Worm (Caenorhabditis elegans) whole organism, L1 larva: ENCODE results near the gene R05C11.2.
A peak's percentile ranks its signal among the peaks of the same experiment; 100 is the strongest.

Experiments
- C04F5.9 ChIP-seq: sonication (generic microtip); optimal IDR thresholded peaks from 2 replicates; lab custom pipeline; 2016; ENCODE audit warnings: missing genetic modification characterization, missing compliant biosample characterization
- F16B12.6 ChIP-seq: fragments of 150-350 bp; optimal IDR thresholded peaks from 2 replicates; lab custom pipeline; 2014; ENCODE audit warnings: missing biosample characterization, missing genetic modification characterization
- aha-1 ChIP-seq: fragments of 150-350 bp; optimal IDR thresholded peaks from 2 replicates; lab custom pipeline; 2014; ENCODE audit warnings: missing biosample characterization, missing genetic modification characterization
- aly-2 ChIP-seq: fragments of 150-350 bp; optimal IDR thresholded peaks from 2 replicates; lab custom pipeline; 2014; ENCODE audit warnings: missing biosample characterization, missing genetic modification characterization
- ama-1 ChIP-seq: fragments of 150-350 bp; optimal IDR thresholded peaks from 2 replicates; lab custom pipeline; 2014
- blmp-1 ChIP-seq: fragments of 150-350 bp; optimal IDR thresholded peaks from 2 replicates; lab custom pipeline; 2014; ENCODE audit warnings: missing biosample characterization, missing genetic modification characterization
- ceh-90 ChIP-seq: sonication (generic microtip); optimal IDR thresholded peaks from 2 replicates; lab custom pipeline; 2016; ENCODE audit warnings: missing genetic modification characterization, missing compliant biosample characterization
- efl-1 ChIP-seq, 4 experiments: fragments of 150-350 bp; optimal IDR thresholded peaks in 3 of 4; peaks in 1 of 4; 1 replicate in 1 of 4; 2 replicates in 3 of 4; lab custom pipeline; 2014; ENCODE audit warnings: missing biosample characterization in 2 of 4, missing genetic modification characterization in 2 of 4, missing genetic modification reagents in 2 of 4
- elt-3 ChIP-seq, 6 experiments: fragments of 150-350 bp in 1 of 6; sonication (generic microtip); optimal IDR thresholded peaks; 2 replicates each; lab custom pipeline; 2017 to 2018; ENCODE audit warnings: missing biosample characterization in 6 of 6, missing genetic modification characterization in 6 of 6, inconsistent platforms in 1 of 6
- ets-5 ChIP-seq: fragments of 200-800 bp; sonication (Bioruptor generic); IDR thresholded peaks from 2 replicates; pipeline ENCODE4 v1.3.6; 2022; ENCODE audit warnings: missing genetic modification characterization, missing compliant biosample characterization
- fkh-10 ChIP-seq: sonication (generic microtip); optimal IDR thresholded peaks from 2 replicates; lab custom pipeline; 2017; ENCODE audit warnings: missing biosample characterization, missing genetic modification reagents, missing genetic modification characterization
- fkh-8 ChIP-seq: sonication (generic microtip); optimal IDR thresholded peaks from 2 replicates; lab custom pipeline; 2016; ENCODE audit warnings: mild to moderate bottlenecking, missing genetic modification characterization, missing compliant biosample characterization
- fos-1 ChIP-seq: fragments of 150-350 bp; optimal IDR thresholded peaks from 2 replicates; lab custom pipeline; 2014; ENCODE audit warnings: missing biosample characterization, missing genetic modification characterization
- hlh-17 ChIP-seq: fragments of 200-800 bp; sonication (Bioruptor generic); optimal IDR thresholded peaks from 2 replicates; lab custom pipeline; 2018; ENCODE audit warnings: missing genetic modification characterization, mild to moderate bottlenecking, missing compliant biosample characterization, moderate library complexity, borderline replicate concordance
- lin-13 ChIP-seq: fragments of 150-350 bp; optimal IDR thresholded peaks from 2 replicates; lab custom pipeline; 2014; ENCODE audit warnings: missing biosample characterization, missing genetic modification reagents, missing genetic modification characterization
- lin-14 ChIP-seq: fragments of 200-800 bp; sonication (Bioruptor generic); optimal IDR thresholded peaks from 2 replicates; lab custom pipeline; 2018; ENCODE audit warnings: mild to moderate bottlenecking, missing genetic modification characterization, moderate library complexity, missing compliant biosample characterization
- lsy-2 ChIP-seq, 2 experiments: fragments of 150-350 bp; optimal IDR thresholded peaks; 2 replicates each; lab custom pipeline; 2014; ENCODE audit warnings: missing biosample characterization in 2 of 2, missing genetic modification characterization in 2 of 2
- nhr-19 ChIP-seq: fragments of 200-800 bp; sonication (Bioruptor generic); conservative IDR thresholded peaks from 2 replicates; pipeline ENCODE4 v1.3.6; 2022; ENCODE audit warnings: missing genetic modification characterization, missing compliant biosample characterization
- nhr-28 ChIP-seq: fragments of 150-350 bp; optimal IDR thresholded peaks from 2 replicates; lab custom pipeline; 2014; ENCODE audit warnings: missing biosample characterization, missing genetic modification characterization
- nhr-47 ChIP-seq: sonication (generic microtip); optimal IDR thresholded peaks from 2 replicates; lab custom pipeline; 2016; ENCODE audit warnings: mild to moderate bottlenecking, missing genetic modification characterization, moderate library complexity, missing compliant biosample characterization
- nhr-71 ChIP-seq: sonication (generic microtip); optimal IDR thresholded peaks from 2 replicates; lab custom pipeline; 2016; ENCODE audit warnings: mild to moderate bottlenecking, missing genetic modification characterization, moderate library complexity, missing compliant biosample characterization
- nhr-76 ChIP-seq: sonication (generic microtip); optimal IDR thresholded peaks from 2 replicates; lab custom pipeline; 2017; ENCODE audit warnings: missing biosample characterization, missing genetic modification characterization
- nhr-77 ChIP-seq: fragments of 150-350 bp; optimal IDR thresholded peaks from 2 replicates; lab custom pipeline; 2014; ENCODE audit warnings: missing biosample characterization, missing genetic modification characterization
- nhr-84 ChIP-seq: sonication (generic microtip); optimal IDR thresholded peaks from 2 replicates; lab custom pipeline; 2017; ENCODE audit warnings: missing biosample characterization, missing genetic modification characterization
- nhr-90 ChIP-seq: sonication (generic microtip); optimal IDR thresholded peaks from 2 replicates; lab custom pipeline; 2016; ENCODE audit warnings: mild to moderate bottlenecking, missing genetic modification characterization, missing compliant biosample characterization; ENCODE audit not compliant: poor library complexity
- pax-3 ChIP-seq: fragments of 200-800 bp; sonication (Bioruptor generic); optimal IDR thresholded peaks from 2 replicates; lab custom pipeline; 2018; ENCODE audit warnings: mild to moderate bottlenecking, missing genetic modification characterization, moderate library complexity, missing compliant biosample characterization
- snpc-4 ChIP-seq: fragments of 150-350 bp; optimal IDR thresholded peaks from 2 replicates; lab custom pipeline; 2014; ENCODE audit warnings: missing biosample characterization, missing genetic modification characterization
- sox-4 ChIP-seq: sonication (generic microtip); optimal IDR thresholded peaks from 2 replicates; lab custom pipeline; 2016; ENCODE audit warnings: missing genetic modification characterization, missing compliant biosample characterization
- sup-37 ChIP-seq: fragments of 200-800 bp; sonication (Bioruptor generic); optimal IDR thresholded peaks from 2 replicates; lab custom pipeline; 2018; ENCODE audit warnings: mild to moderate bottlenecking, missing genetic modification characterization, missing compliant biosample characterization
- swsn-7 ChIP-seq: sonication (generic microtip); optimal IDR thresholded peaks from 2 replicates; lab custom pipeline; 2016; ENCODE audit warnings: missing genetic modification characterization, missing compliant biosample characterization
- tbx-2 ChIP-seq: sonication (generic microtip); optimal IDR thresholded peaks from 2 replicates; lab custom pipeline; 2016; ENCODE audit warnings: missing genetic modification characterization, missing compliant biosample characterization
- unc-62 ChIP-seq: fragments of 150-350 bp; optimal IDR thresholded peaks from 2 replicates; lab custom pipeline; 2014; ENCODE audit warnings: missing biosample characterization, missing genetic modification reagents, missing genetic modification characterization
- vab-15 ChIP-seq: sonication (generic microtip); optimal IDR thresholded peaks from 2 replicates; lab custom pipeline; 2017; ENCODE audit warnings: missing genotype, mild to moderate bottlenecking, missing genetic modification characterization, missing compliant biosample characterization
- xbp-1 ChIP-seq: sonication (generic microtip); optimal IDR thresholded peaks from 2 replicates; lab custom pipeline; 2016; ENCODE audit warnings: missing genetic modification characterization, missing compliant biosample characterization
- ztf-4 ChIP-seq: fragments of 150-350 bp; optimal IDR thresholded peaks from 2 replicates; lab custom pipeline; 2014; ENCODE audit warnings: missing biosample characterization, missing genetic modification characterization

Gene R05C11.2

ce11 chrIV:2080340-2080739 lies 21.4 kb upstream of the R05C11.2 start:
- TF ChIP-seq fos-1 (tag; lab: Kevin White, UChicago) (no peak), sup-37 (GFP tag; lab: Kevin White, UChicago) (no peak), nhr-84 (tag; lab: Kevin White, UChicago) (no peak), F16B12.6 (tag; lab: Kevin White, UChicago) (no peak), nhr-28 (tag; lab: Kevin White, UChicago) (no peak), snpc-4 (tag; lab: Kevin White, UChicago) (no peak), C04F5.9 (tag; lab: Kevin White, UChicago) (no peak), xbp-1 (tag; lab: Kevin White, UChicago) (no peak), nhr-77 (tag; lab: Kevin White, UChicago) (no peak), ztf-4 (tag; lab: Kevin White, UChicago) (no peak), aha-1 (tag; lab: Kevin White, UChicago) (no peak)

ce11 chrIV:2077159-2077835 lies 18.4 kb upstream of the R05C11.2 start:
- TF ChIP-seq lin-14 (GFP tag; lab: Kevin White, UChicago), result peak; percentile 52
- TF ChIP-seq swsn-7 (tag; lab: Kevin White, UChicago), result no peak
- TF ChIP-seq efl-1 (optimal IDR thresholded peaks at IDR 0.05; lab: Kevin White, UChicago), result no peak
- peak in 1 of 2 experiments; percentile 54 for TF ChIP-seq efl-1 (GFP tag; optimal IDR thresholded peaks at IDR 0.05 in 1 of 2; lab: Kevin White, UChicago)
- TF ChIP-seq fkh-8 (tag; lab: Kevin White, UChicago), result peak; percentile 37
- no peak for TF ChIP-seq sup-37 (GFP tag; lab: Kevin White, UChicago)
- TF ChIP-seq sox-4 (tag; lab: Kevin White, UChicago), result no peak
- peak; percentile 34 for TF ChIP-seq tbx-2 (tag; lab: Kevin White, UChicago)
- TF ChIP-seq hlh-17, result no peak
- TF ChIP-seq pax-3 (tag; lab: Kevin White, UChicago), result no peak
- TF ChIP-seq nhr-76 (tag; lab: Kevin White, UChicago), result no peak
- TF ChIP-seq nhr-19 (GFP tag; lab: Robert Waterston, UW), result no peak
- TF ChIP-seq ama-1, result no peak
- peak; percentile 52 for TF ChIP-seq nhr-71 (tag; lab: Kevin White, UChicago)
- peak in 1 of 6 experiments; percentile 0 for TF ChIP-seq elt-3 (tag; optimal IDR thresholded peaks at IDR 0.05; lab: Kevin White, UChicago)
- TF ChIP-seq blmp-1 (tag; lab: Kevin White, UChicago), result no peak
- peak; percentile 48 for TF ChIP-seq nhr-47 (tag; lab: Kevin White, UChicago)
- no peak for TF ChIP-seq unc-62 (GFP tag; lab: Kevin White, UChicago)

- TF ChIP-seq lin-14 (GFP tag; lab: Kevin White, UChicago) (peak; percentile 34), ceh-90 (no peak), ets-5 (no peak), lsy-2 (tag; optimal IDR thresholded peaks at IDR 0.05; lab: Kevin White, UChicago) (no peak), aly-2 (tag; lab: Kevin White, UChicago) (no peak), nhr-47 (tag; lab: Kevin White, UChicago) (no peak), fkh-10 (GFP tag; lab: Kevin White, UChicago) (no peak), nhr-90 (no peak), efl-1 (optimal IDR thresholded peaks at IDR 0.05; lab: Kevin White, UChicago) (no peak), efl-1 (GFP tag; optimal IDR thresholded peaks at IDR 0.05 in 1 of 2; lab: Kevin White, UChicago) (peak in 1 of 2 experiments; percentile 85), snpc-4 (tag; lab: Kevin White, UChicago) (no peak)
Observed at ce11 chrIV:2065895-2066294, 7.0 kb upstream of the R05C11.2 start, which contains the start of gene arrd-26. Gene arrd-26, plus strand, starts transcription at chrIV:2066195.

ce11 chrIV:2057462-2057861 lies 1.4 kb downstream of the R05C11.2 start:
- TF ChIP-seq lin-13 (GFP tag; lab: Kevin White, UChicago) (no peak), vab-15 (tag; lab: Kevin White, UChicago) (no peak)
- TF ChIP-seq, all 84 proteins: peak for 0
